Fruit fly (Drosophila melanogaster) whole organism, embryonic: Measurements from ENCODE around the gene CG31729.

Source experiments
- CG12391 ChIP-seq: fragments of 200-800 bp; sonication (Bioruptor generic); optimal IDR thresholded peaks from 3 replicates; lab custom pipeline; 2018; ENCODE audit warnings: missing biosample characterization, mild to moderate bottlenecking, missing genetic modification characterization, moderate library complexity
- CG17385 ChIP-seq: fragments of 200-800 bp; sonication (Bioruptor generic); optimal IDR thresholded peaks from 3 replicates; lab custom pipeline; 2018; ENCODE audit warnings: missing biosample characterization, mild to moderate bottlenecking, missing genetic modification characterization
- CG3065 ChIP-seq: fragments of 200-800 bp; sonication (Bioruptor generic); optimal IDR thresholded peaks from 2 replicates; lab custom pipeline; 2016; ENCODE audit warnings: missing biosample characterization, missing genetic modification characterization
- CG8765 ChIP-seq: fragments of 200-800 bp; sonication (Bioruptor generic); IDR thresholded peaks from 2 replicates; pipeline ENCODE4 v1.3.6; 2022; ENCODE audit warnings: missing biosample characterization, missing genetic modification characterization
- Dll ChIP-seq: fragments of 200-800 bp; sonication (Bioruptor generic); IDR thresholded peaks from 4 replicates; pipeline ENCODE4 v1.3.6; 2022; ENCODE audit warnings: missing biosample characterization, missing genetic modification characterization; ENCODE audit not compliant: partially characterized antibody
- Lhr ChIP-seq: fragments of 200-800 bp; sonication (Bioruptor generic); optimal IDR thresholded peaks from 3 replicates; lab custom pipeline; 2017; ENCODE audit warnings: mild to moderate bottlenecking, missing biosample characterization, missing genetic modification reagents, missing genetic modification characterization
- Rfx ChIP-seq: fragments of 200-800 bp; sonication (Bioruptor generic); IDR thresholded peaks from 2 replicates; pipeline ENCODE4 v1.3.6; 2022; ENCODE audit warnings: missing biosample characterization, missing genetic modification characterization
- her ChIP-seq: fragments of 200-800 bp; sonication (Bioruptor generic); optimal IDR thresholded peaks from 2 replicates; lab custom pipeline; 2016; ENCODE audit warnings: missing biosample characterization, missing genetic modification characterization
- pros ChIP-seq: fragments of 200-800 bp; sonication (Bioruptor generic); optimal IDR thresholded peaks from 3 replicates; lab custom pipeline; 2019; ENCODE audit warnings: missing biosample characterization, mild to moderate bottlenecking, missing genetic modification characterization, moderate library complexity
- pum ChIP-seq: fragments of 200-800 bp; sonication (Bioruptor generic); optimal IDR thresholded peaks from 2 replicates; lab custom pipeline; 2016; ENCODE audit warnings: missing biosample characterization, missing genetic modification characterization

- no peak for TF ChIP-seq pum (GFP tag; lab: Kevin White, UChicago)
- TF ChIP-seq CG12391 (tag; lab: Kevin White, UChicago) = no peak
- no peak for TF ChIP-seq CG8765 (GFP tag; lab: Robert Waterston, UW)
- TF ChIP-seq CG17385 = no peak
- TF ChIP-seq pros (GFP tag; lab: Kevin White, UChicago) = no peak
- no peak for TF ChIP-seq her
- no peak for TF ChIP-seq Lhr (GFP tag; lab: Kevin White, UChicago)
- TF ChIP-seq CG3065 = no peak
- TF ChIP-seq Dll = no peak
- no peak for TF ChIP-seq Rfx (GFP tag; lab: Robert Waterston, UW)
Measured at dm6 chr2L:13325823-13326222, 36.0 kb downstream of the CG31729 start.
